Fruit fly (Drosophila melanogaster) whole organism, embryonic: ENCODE measurements around the gene AGO2.

Source experiments
- C15 ChIP-seq: fragments of 200-800 bp; sonication (Bioruptor generic); IDR thresholded peaks from 3 replicates; pipeline ENCODE4 v1.3.6; 2022; ENCODE audit warnings: missing biosample characterization, missing genetic modification characterization
- CG13287 ChIP-seq: fragments of 200-800 bp; sonication (Bioruptor generic); IDR thresholded peaks from 2 replicates; pipeline ENCODE4 v1.3.6; 2022; ENCODE audit warnings: missing biosample characterization, missing genetic modification characterization; ENCODE audit not compliant: partially characterized antibody
- CG18599 ChIP-seq: fragments of 200-800 bp; sonication (Bioruptor generic); optimal IDR thresholded peaks from 3 replicates; lab custom pipeline; 2017; ENCODE audit warnings: missing biosample characterization, missing genetic modification characterization, mild to moderate bottlenecking, moderate library complexity, missing genetic modification reagents
- D19B ChIP-seq: fragments of 200-800 bp; sonication (Bioruptor generic); optimal IDR thresholded peaks from 2 replicates; lab custom pipeline; 2017; ENCODE audit warnings: missing biosample characterization, mild to moderate bottlenecking, missing genetic modification characterization
- Hey ChIP-seq: fragments of 200-800 bp; sonication (Bioruptor generic); optimal IDR thresholded peaks from 3 replicates; lab custom pipeline; 2018; ENCODE audit warnings: missing biosample characterization, mild to moderate bottlenecking, missing genetic modification characterization
- Hr3 ChIP-seq: fragments of 200-800 bp; sonication (Bioruptor generic); optimal IDR thresholded peaks from 3 replicates; lab custom pipeline; 2016; ENCODE audit warnings: missing biosample characterization, missing genetic modification characterization
- ewg ChIP-seq: fragments of 200-800 bp; sonication (Bioruptor generic); optimal IDR thresholded peaks from 3 replicates; lab custom pipeline; 2017; ENCODE audit warnings: mild to moderate bottlenecking, missing biosample characterization, missing genetic modification reagents, missing genetic modification characterization

DNA sequence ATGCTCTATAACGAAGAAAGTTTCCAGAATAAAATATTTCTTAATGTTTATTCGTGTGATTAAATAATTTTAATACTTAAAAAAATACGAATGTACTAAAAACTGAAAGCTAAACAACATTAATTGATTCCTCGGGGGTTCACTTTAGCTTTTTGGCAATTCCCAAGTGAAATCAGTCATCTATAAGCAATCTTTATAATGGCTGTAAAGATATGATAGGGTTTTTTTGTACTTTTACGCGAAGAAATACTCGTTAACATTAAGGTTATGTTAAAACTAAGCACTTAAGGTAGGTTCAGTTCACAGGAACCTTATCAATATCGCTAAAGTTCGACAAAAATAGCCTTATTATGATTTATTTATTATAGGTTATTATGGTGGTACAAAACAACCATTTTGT, 34.0 kb upstream of the AGO2 start:
- TF ChIP-seq D19B (GFP tag; lab: Kevin White, UChicago), result no peak
- TF ChIP-seq ewg (GFP tag; lab: Kevin White, UChicago), result no peak
- no peak for TF ChIP-seq CG13287 (GFP tag; lab: Robert Waterston, UW)
- no peak for TF ChIP-seq C15 (GFP tag; lab: Robert Waterston, UW)
- TF ChIP-seq Hr3 (GFP tag; lab: Kevin White, UChicago), result no peak
- no peak for TF ChIP-seq CG18599 (GFP tag; lab: Kevin White, UChicago)
- TF ChIP-seq Hey (tag; lab: Kevin White, UChicago), result no peak
